Comparison of ENCODE assay signal across 8 fruit fly cellular contexts in genomic region chrX:2155868-2156267, dm6.
TF ChIP-seq lines count a peak whose summit lies in the region.

No protein-coding gene starts in this region.

- peak; percentile 11 to 42 for TF ChIP-seq CTCF in S2 (optimal IDR thresholded peaks at IDR 0.05; lab: Kevin White, UChicago)
- no peak for TF ChIP-seq CTCF in whole organism, embryonic (GFP tag; optimal IDR thresholded peaks at IDR 0.05; lab: Kevin White, UChicago)

TF ChIP-seq in Kc167, 6 proteins besides CTCF, POLR2A, EP300 and RAD21:
- TF ChIP-seq ttk (optimal IDR thresholded peaks at IDR 0.05; lab: Kevin White, UChicago) = no peak
- TF ChIP-seq Sin3A (optimal IDR thresholded peaks at IDR 0.05; lab: Kevin White, UChicago) = no peak
- no peak for TF ChIP-seq psq (optimal IDR thresholded peaks at IDR 0.05; lab: Kevin White, UChicago)
- peak; percentile 88 for TF ChIP-seq insv (optimal IDR thresholded peaks at IDR 0.05; lab: Kevin White, UChicago)
- TF ChIP-seq h (optimal IDR thresholded peaks at IDR 0.05; lab: Kevin White, UChicago) = peak; percentile 74
- no peak for TF ChIP-seq Myc (optimal IDR thresholded peaks at IDR 0.05; lab: Kevin White, UChicago)
TF ChIP-seq in Kc167: peak in this region for 2.

TF ChIP-seq in whole organism, 6 proteins besides CTCF, POLR2A, EP300 and RAD21:
- TF ChIP-seq CG8478 (optimal IDR thresholded peaks at IDR 0.05; lab: Kevin White, UChicago) (peak; percentile 66), usp (GFP tag; optimal IDR thresholded peaks at IDR 0.05; lab: Kevin White, UChicago) (no peak), Dll (optimal IDR thresholded peaks at IDR 0.05; lab: Kevin White, UChicago) (peak; percentile 74)

TF ChIP-seq in whole organism, adult, 20 proteins besides CTCF, POLR2A, EP300 and RAD21:
- TF ChIP-seq Mnt (GFP tag; optimal IDR thresholded peaks at IDR 0.05; lab: Kevin White, UChicago) = peak; percentile 14
- no peak for TF ChIP-seq CG33017 (tag; optimal IDR thresholded peaks at IDR 0.05; lab: Kevin White, UChicago)
- TF ChIP-seq pad (GFP tag; optimal IDR thresholded peaks at IDR 0.05; lab: Kevin White, UChicago) = peak; percentile 91
- TF ChIP-seq tj (GFP tag; optimal IDR thresholded peaks at IDR 0.05; lab: Kevin White, UChicago) = peak; percentile 62
- peak; percentile 4 for TF ChIP-seq CG7101 (tag; optimal IDR thresholded peaks at IDR 0.05; lab: Kevin White, UChicago)
- TF ChIP-seq CG11617 (GFP tag; optimal IDR thresholded peaks at IDR 0.05; lab: Kevin White, UChicago) = no peak

TF ChIP-seq in whole organism, embryonic, 481 proteins besides CTCF, POLR2A, EP300 and RAD21 (continues in another document):
- TF ChIP-seq klu (GFP tag; IDR thresholded peaks at IDR 0.05; lab: Robert Waterston, UW) (no peak), nerfin-2 (GFP tag; IDR thresholded peaks at IDR 0.05; lab: Robert Waterston, UW; ENCODE audit: partially characterized antibody) (no peak), CG14014 (GFP tag; IDR thresholded peaks at IDR 0.05; lab: Robert Waterston, UW) (no peak), B-H2 (GFP tag; optimal IDR thresholded peaks at IDR 0.05; lab: Kevin White, UChicago) (no peak), Ets97D (GFP tag; optimal IDR thresholded peaks at IDR 0.05; lab: Kevin White, UChicago) (no peak), gcm (GFP tag; optimal IDR thresholded peaks at IDR 0.05; lab: Kevin White, UChicago) (peak; percentile 14), disco-r (GFP tag; optimal IDR thresholded peaks at IDR 0.05; lab: Kevin White, UChicago) (no peak), Dip3 (GFP tag; optimal IDR thresholded peaks at IDR 0.05; lab: Kevin White, UChicago) (no peak), fru (optimal IDR thresholded peaks at IDR 0.05; lab: Kevin White, UChicago) (no peak), ara (GFP tag; IDR thresholded peaks at IDR 0.05; lab: Robert Waterston, UW) (no peak), CG2120 (GFP tag; optimal IDR thresholded peaks at IDR 0.05; lab: Kevin White, UChicago) (no peak), CG1792 (GFP tag; optimal IDR thresholded peaks at IDR 0.05; lab: Kevin White, UChicago) (no peak), dan (GFP tag; IDR thresholded peaks at IDR 0.05; lab: Robert Waterston, UW) (no peak), NfI (GFP tag; optimal IDR thresholded peaks at IDR 0.05; lab: Kevin White, UChicago) (no peak), tin (GFP tag; optimal IDR thresholded peaks at IDR 0.05; lab: Kevin White, UChicago) (no peak), CG6272 (GFP tag; IDR thresholded peaks at IDR 0.05; lab: Robert Waterston, UW) (no peak), Blimp-1 (GFP tag; optimal IDR thresholded peaks at IDR 0.05; lab: Kevin White, UChicago) (no peak), Pdp1 (GFP tag; optimal IDR thresholded peaks at IDR 0.05; lab: Kevin White, UChicago) (peak in 1 of 2 experiments; percentile 85), cg (GFP tag; optimal IDR thresholded peaks at IDR 0.05; lab: Kevin White, UChicago) (peak; percentile 59), Xrp1 (GFP tag; IDR thresholded peaks at IDR 0.05; lab: Robert Waterston, UW) (0 out of 2 replicates have a peak, but pooled peaks have one; percentile 8)

TF ChIP-seq in whole organism, prepupa, 60 proteins besides CTCF, POLR2A, EP300 and RAD21 (continues in another document):
- TF ChIP-seq lz (GFP tag; optimal IDR thresholded peaks at IDR 0.05; lab: Kevin White, UChicago) (no peak), Ets96B (tag; optimal IDR thresholded peaks at IDR 0.05; lab: Kevin White, UChicago) (no peak), pdm3 (GFP tag; optimal IDR thresholded peaks at IDR 0.05; lab: Kevin White, UChicago) (no peak), fd59A (GFP tag; optimal IDR thresholded peaks at IDR 0.05; lab: Kevin White, UChicago) (no peak), Sox14 (GFP tag; optimal IDR thresholded peaks at IDR 0.05; lab: Kevin White, UChicago) (peak; percentile 69), vri (GFP tag; optimal IDR thresholded peaks at IDR 0.05; lab: Kevin White, UChicago) (peak; percentile 21), fkh (GFP tag; optimal IDR thresholded peaks at IDR 0.05; lab: Kevin White, UChicago) (no peak), Sox15 (GFP tag; optimal IDR thresholded peaks at IDR 0.05; lab: Kevin White, UChicago) (no peak), CG11294 (GFP tag; IDR thresholded peaks at IDR 0.05; lab: Robert Waterston, UW) (no peak), CG1621 (tag; optimal IDR thresholded peaks at IDR 0.05; lab: Kevin White, UChicago) (peak; percentile 60), CG10669 (GFP tag; optimal IDR thresholded peaks at IDR 0.05; lab: Kevin White, UChicago) (no peak), CG10631 (GFP tag; optimal IDR thresholded peaks at IDR 0.05; lab: Kevin White, UChicago) (no peak), Met (GFP tag; optimal IDR thresholded peaks at IDR 0.05; lab: Kevin White, UChicago) (no peak), CG6163 (GFP tag; IDR thresholded peaks at IDR 0.05; lab: Robert Waterston, UW) (0 out of 3 replicates have a peak, but pooled peaks have one; percentile 38), Hr38 (GFP tag; optimal IDR thresholded peaks at IDR 0.05; lab: Kevin White, UChicago) (no peak), CG3032 (tag; optimal IDR thresholded peaks at IDR 0.05; lab: Kevin White, UChicago) (no peak), Lpt (GFP tag; optimal IDR thresholded peaks at IDR 0.05; lab: Kevin White, UChicago) (peak; percentile 41), eg (GFP tag; IDR thresholded peaks at IDR 0.05; lab: Robert Waterston, UW) (peak; percentile 28; the same call in 1 of the 3 replicates), CG9139 (GFP tag; optimal IDR thresholded peaks at IDR 0.05; lab: Kevin White, UChicago) (no peak), CG34406 (GFP tag; optimal IDR thresholded peaks at IDR 0.05; lab: Kevin White, UChicago) (no peak)

TF ChIP-seq in whole organism, pupa, 21 proteins besides CTCF, POLR2A, EP300 and RAD21:
- peak; percentile 38; the same call in 1 of the 2 replicates for TF ChIP-seq Ets98B (GFP tag; IDR thresholded peaks at IDR 0.05; lab: Robert Waterston, UW)
- TF ChIP-seq CG15710 (tag; optimal IDR thresholded peaks at IDR 0.05; lab: Kevin White, UChicago) = no peak
- peak; percentile 21 for TF ChIP-seq EcR (GFP tag; optimal IDR thresholded peaks at IDR 0.05; lab: Kevin White, UChicago)
- TF ChIP-seq fd96Ca (GFP tag; IDR thresholded peaks at IDR 0.05; lab: Robert Waterston, UW) = peak; percentile 32; the same call in 1 of the 3 replicates
- TF ChIP-seq gl (tag; optimal IDR thresholded peaks at IDR 0.05; lab: Kevin White, UChicago) = no peak
- TF ChIP-seq CG9948 (tag; optimal IDR thresholded peaks at IDR 0.05; lab: Kevin White, UChicago) = no peak
- peak; percentile 42; the same call in 1 of the 2 replicates for TF ChIP-seq CG32121 (GFP tag; IDR thresholded peaks at IDR 0.05; lab: Robert Waterston, UW)
- TF ChIP-seq CG13204 (GFP tag; optimal IDR thresholded peaks at IDR 0.05; lab: Kevin White, UChicago) = peak; percentile 39
TF ChIP-seq in whole organism, pupa: peak in this region for 5.

TF ChIP-seq in whole organism, wandering third instar larva, 38 proteins besides CTCF, POLR2A, EP300 and RAD21:
- TF ChIP-seq tai (GFP tag; optimal IDR thresholded peaks at IDR 0.05; lab: Kevin White, UChicago) = no peak
- peak; percentile 12 for TF ChIP-seq Dif (GFP tag; optimal IDR thresholded peaks at IDR 0.05; lab: Kevin White, UChicago; ENCODE audit: partially characterized antibody)
- peak; percentile 30 for TF ChIP-seq fru (GFP tag; optimal IDR thresholded peaks at IDR 0.05; lab: Kevin White, UChicago)
- no peak for TF ChIP-seq dl (GFP tag; optimal IDR thresholded peaks at IDR 0.05; lab: Kevin White, UChicago; ENCODE audit: insufficient read depth in 1 of 2, partially characterized antibody in 2 of 2)
- no peak for TF ChIP-seq HLH106 (tag; optimal IDR thresholded peaks at IDR 0.05; lab: Kevin White, UChicago)
- TF ChIP-seq Abd-B (GFP tag; optimal IDR thresholded peaks at IDR 0.05; lab: Kevin White, UChicago) = no peak
- TF ChIP-seq h (GFP tag; optimal IDR thresholded peaks at IDR 0.05; lab: Kevin White, UChicago) = peak; percentile 7
- no peak for TF ChIP-seq Hnf4 (GFP tag; optimal IDR thresholded peaks at IDR 0.05; lab: Kevin White, UChicago)
- peak; percentile 24 for TF ChIP-seq N (GFP tag; optimal IDR thresholded peaks at IDR 0.05; lab: Kevin White, UChicago)
- no peak for TF ChIP-seq Vsx2 (GFP tag; optimal IDR thresholded peaks at IDR 0.05; lab: Kevin White, UChicago; ENCODE audit: partially characterized antibody)
- no peak for TF ChIP-seq jim (GFP tag; optimal IDR thresholded peaks at IDR 0.05; lab: Kevin White, UChicago)
- TF ChIP-seq foxo (GFP tag; optimal IDR thresholded peaks at IDR 0.05; lab: Kevin White, UChicago) = peak in 1 of 2 experiments; percentile 21
- TF ChIP-seq lola (GFP tag; optimal IDR thresholded peaks at IDR 0.05; lab: Kevin White, UChicago) = no peak
- TF ChIP-seq rgr (GFP tag; optimal IDR thresholded peaks at IDR 0.05; lab: Kevin White, UChicago) = peak; percentile 4
- TF ChIP-seq dsf (GFP tag; optimal IDR thresholded peaks at IDR 0.05; lab: Kevin White, UChicago; ENCODE audit: borderline replicate concordance) = no peak
- TF ChIP-seq psq (GFP tag; optimal IDR thresholded peaks at IDR 0.05; lab: Kevin White, UChicago) = peak; percentile 5
